2 fruit fly cellular contexts compared by ENCODE assay signal in genomic region chr3L:11145065-11145464, dm6.
A peak's percentile ranks its signal among the peaks of the same experiment; 100 is the strongest.
TF ChIP-seq lines count a peak whose summit lies in the region.

No protein-coding gene starts in this region.

- TF ChIP-seq CTCF in whole organism, embryonic (GFP tag; optimal IDR thresholded peaks at IDR 0.05; lab: Kevin White, UChicago), result no peak

TF ChIP-seq in whole organism, embryonic, 481 proteins besides CTCF, POLR2A, EP300 and RAD21:
- TF ChIP-seq bowl (GFP tag; IDR thresholded peaks at IDR 0.05; lab: Robert Waterston, UW) (0 out of 2 replicates have a peak, but pooled peaks have one; percentile 10), sd (tag; optimal IDR thresholded peaks at IDR 0.05; lab: Kevin White, UChicago) (peak; percentile 92), sug (tag; optimal IDR thresholded peaks at IDR 0.05; lab: Kevin White, UChicago) (no peak), CG13894 (tag; optimal IDR thresholded peaks at IDR 0.05; lab: Kevin White, UChicago) (peak; percentile 85), CG6813 (GFP tag; optimal IDR thresholded peaks at IDR 0.05; lab: Kevin White, UChicago) (no peak)

TF ChIP-seq in whole organism, pupa, 21 proteins besides CTCF, POLR2A, EP300 and RAD21:
- TF ChIP-seq CG8159 (tag; optimal IDR thresholded peaks at IDR 0.05; lab: Kevin White, UChicago) (no peak), gl (tag; optimal IDR thresholded peaks at IDR 0.05; lab: Kevin White, UChicago) (no peak), CG14655 (GFP tag; optimal IDR thresholded peaks at IDR 0.05; lab: Kevin White, UChicago) (no peak), Snoo (tag; optimal IDR thresholded peaks at IDR 0.05; lab: Kevin White, UChicago) (no peak), CG8301 (tag; optimal IDR thresholded peaks at IDR 0.05; lab: Kevin White, UChicago) (no peak), Ets98B (GFP tag; IDR thresholded peaks at IDR 0.05; lab: Robert Waterston, UW) (no peak), fd96Ca (GFP tag; IDR thresholded peaks at IDR 0.05; lab: Robert Waterston, UW) (no peak), CG10348 (GFP tag; IDR thresholded peaks at IDR 0.05; lab: Robert Waterston, UW) (no peak), EcR (GFP tag; optimal IDR thresholded peaks at IDR 0.05; lab: Kevin White, UChicago) (peak; percentile 31)
